Worm (Caenorhabditis elegans) whole organism, L1 larva: ENCODE data around the gene cdk-4.
A peak's percentile ranks its signal among the peaks of the same experiment; 100 is the strongest.

Experiments
- C16A3.4 ChIP-seq: fragments of 150-350 bp; optimal IDR thresholded peaks from 2 replicates; lab custom pipeline; 2014; ENCODE audit warnings: missing biosample characterization, missing genetic modification characterization
- F16B12.6 ChIP-seq: fragments of 150-350 bp; optimal IDR thresholded peaks from 2 replicates; lab custom pipeline; 2014; ENCODE audit warnings: missing biosample characterization, missing genetic modification characterization
- Y116A8C.19 ChIP-seq: sonication (generic microtip); optimal IDR thresholded peaks from 2 replicates; lab custom pipeline; 2016; ENCODE audit warnings: missing compliant biosample characterization, missing genetic modification characterization, borderline replicate concordance
- aly-2 ChIP-seq: fragments of 150-350 bp; optimal IDR thresholded peaks from 2 replicates; lab custom pipeline; 2014; ENCODE audit warnings: missing biosample characterization, missing genetic modification characterization
- ceh-63 ChIP-seq: fragments of 200-800 bp; sonication (Bioruptor generic); optimal IDR thresholded peaks from 2 replicates; lab custom pipeline; 2018; ENCODE audit warnings: mild to moderate bottlenecking, missing genetic modification characterization, missing compliant biosample characterization
- ceh-82 ChIP-seq, 3 experiments: fragments of 150-350 bp in 1 of 3; sonication (generic microtip) in 2 of 3; optimal IDR thresholded peaks; 2 replicates each; lab custom pipeline; 2014 to 2017; ENCODE audit warnings: missing biosample characterization in 3 of 3, missing genetic modification characterization in 3 of 3
- ceh-88 ChIP-seq: fragments of 200-800 bp; sonication (Bioruptor generic); IDR thresholded peaks from 2 replicates; pipeline ENCODE4 v1.3.6; 2022; ENCODE audit warnings: missing genetic modification characterization, missing compliant biosample characterization
- dpl-1 ChIP-seq, 3 experiments: fragments of 150-350 bp in 2 of 3; sonication (generic microtip) in 1 of 3; optimal IDR thresholded peaks; 2 replicates each; lab custom pipeline; 2014 to 2017; ENCODE audit warnings: missing biosample characterization in 3 of 3, missing genetic modification characterization in 3 of 3, missing genetic modification reagents in 3 of 3
- dsc-1 ChIP-seq: sonication (generic microtip); optimal IDR thresholded peaks from 2 replicates; lab custom pipeline; 2016; ENCODE audit warnings: mild to moderate bottlenecking, missing genetic modification characterization, missing compliant biosample characterization
- efl-1 ChIP-seq, 4 experiments: fragments of 150-350 bp; optimal IDR thresholded peaks in 3 of 4; peaks in 1 of 4; 1 replicate in 1 of 4; 2 replicates in 3 of 4; lab custom pipeline; 2014; ENCODE audit warnings: missing biosample characterization in 2 of 4, missing genetic modification characterization in 2 of 4, missing genetic modification reagents in 2 of 4
- efl-3 ChIP-seq: fragments of 200-800 bp; sonication (Bioruptor generic); optimal IDR thresholded peaks from 2 replicates; lab custom pipeline; 2018; ENCODE audit warnings: mild to moderate bottlenecking, missing genetic modification characterization, missing compliant biosample characterization
- egl-13 ChIP-seq: sonication (generic microtip); optimal IDR thresholded peaks from 2 replicates; lab custom pipeline; 2016; ENCODE audit warnings: missing genotype, missing genetic modification reagents, missing genetic modification characterization, missing compliant biosample characterization
- elt-3 ChIP-seq, 6 experiments: fragments of 150-350 bp in 1 of 6; sonication (generic microtip); optimal IDR thresholded peaks; 2 replicates each; lab custom pipeline; 2017 to 2018; ENCODE audit warnings: missing biosample characterization in 6 of 6, missing genetic modification characterization in 6 of 6, inconsistent platforms in 1 of 6
- ets-5 ChIP-seq: fragments of 200-800 bp; sonication (Bioruptor generic); IDR thresholded peaks from 2 replicates; pipeline ENCODE4 v1.3.6; 2022; ENCODE audit warnings: missing genetic modification characterization, missing compliant biosample characterization
- fkh-4 ChIP-seq: sonication (generic microtip); optimal IDR thresholded peaks from 2 replicates; lab custom pipeline; 2016; ENCODE audit warnings: missing compliant biosample characterization, missing genetic modification characterization, borderline replicate concordance
- fkh-8 ChIP-seq: sonication (generic microtip); optimal IDR thresholded peaks from 2 replicates; lab custom pipeline; 2016; ENCODE audit warnings: mild to moderate bottlenecking, missing genetic modification characterization, missing compliant biosample characterization
- fos-1 ChIP-seq: fragments of 150-350 bp; optimal IDR thresholded peaks from 2 replicates; lab custom pipeline; 2014; ENCODE audit warnings: missing biosample characterization, missing genetic modification characterization
- hlh-17 ChIP-seq: fragments of 200-800 bp; sonication (Bioruptor generic); optimal IDR thresholded peaks from 2 replicates; lab custom pipeline; 2018; ENCODE audit warnings: missing genetic modification characterization, mild to moderate bottlenecking, missing compliant biosample characterization, moderate library complexity, borderline replicate concordance
- hlh-4 ChIP-seq: sonication (generic microtip); optimal IDR thresholded peaks from 2 replicates; lab custom pipeline; 2016; ENCODE audit warnings: mild to moderate bottlenecking, missing genetic modification characterization, missing compliant biosample characterization
- hpl-2 ChIP-seq: fragments of 150-350 bp; optimal IDR thresholded peaks from 2 replicates; lab custom pipeline; 2014; ENCODE audit warnings: missing biosample characterization, missing genetic modification reagents, missing genetic modification characterization
- irx-1 ChIP-seq: sonication (generic microtip); optimal IDR thresholded peaks from 2 replicates; lab custom pipeline; 2016; ENCODE audit warnings: missing genetic modification characterization, missing compliant biosample characterization
- isw-1 ChIP-seq: fragments of 200-800 bp; sonication (Bioruptor generic); IDR thresholded peaks from 2 replicates; pipeline ENCODE4 v1.3.6; 2022; ENCODE audit warnings: missing genetic modification characterization, missing compliant biosample characterization
- jun-1 ChIP-seq: fragments of 150-350 bp; optimal IDR thresholded peaks from 2 replicates; lab custom pipeline; 2014; ENCODE audit warnings: missing biosample characterization, missing genetic modification reagents, missing genetic modification characterization
- lin-13 ChIP-seq: fragments of 150-350 bp; optimal IDR thresholded peaks from 2 replicates; lab custom pipeline; 2014; ENCODE audit warnings: missing biosample characterization, missing genetic modification reagents, missing genetic modification characterization
- lin-14 ChIP-seq: fragments of 200-800 bp; sonication (Bioruptor generic); optimal IDR thresholded peaks from 2 replicates; lab custom pipeline; 2018; ENCODE audit warnings: mild to moderate bottlenecking, missing genetic modification characterization, moderate library complexity, missing compliant biosample characterization
- lin-35 ChIP-seq, 2 experiments: fragments of 150-350 bp; optimal IDR thresholded peaks; 2 replicates each; lab custom pipeline; 2014; ENCODE audit warnings: missing biosample characterization in 2 of 2, missing genetic modification characterization in 2 of 2, missing genetic modification reagents in 2 of 2
- lir-3 ChIP-seq: sonication (generic microtip); optimal IDR thresholded peaks from 2 replicates; lab custom pipeline; 2016; ENCODE audit warnings: mild to moderate bottlenecking, missing genetic modification characterization, moderate library complexity, missing compliant biosample characterization; ENCODE audit not compliant: poor library complexity
- mab-9 ChIP-seq: fragments of 200-800 bp; sonication (Bioruptor generic); IDR thresholded peaks from 2 replicates; pipeline ENCODE4 v1.3.6; 2022; ENCODE audit warnings: missing genetic modification reagents, missing genetic modification characterization, missing compliant biosample characterization
- mef-2 ChIP-seq: fragments of 150-350 bp; optimal IDR thresholded peaks from 2 replicates; lab custom pipeline; 2014; ENCODE audit warnings: missing biosample characterization, missing genetic modification characterization
- nhr-12 ChIP-seq: sonication (generic microtip); optimal IDR thresholded peaks from 2 replicates; lab custom pipeline; 2017; ENCODE audit warnings: missing biosample characterization, missing genetic modification characterization
- nhr-237 ChIP-seq: fragments of 150-350 bp; optimal IDR thresholded peaks from 2 replicates; lab custom pipeline; 2014; ENCODE audit warnings: missing biosample characterization, missing genetic modification characterization
- nhr-28 ChIP-seq: fragments of 150-350 bp; optimal IDR thresholded peaks from 2 replicates; lab custom pipeline; 2014; ENCODE audit warnings: missing biosample characterization, missing genetic modification characterization
- nhr-47 ChIP-seq: sonication (generic microtip); optimal IDR thresholded peaks from 2 replicates; lab custom pipeline; 2016; ENCODE audit warnings: mild to moderate bottlenecking, missing genetic modification characterization, moderate library complexity, missing compliant biosample characterization
- nhr-76 ChIP-seq: sonication (generic microtip); optimal IDR thresholded peaks from 2 replicates; lab custom pipeline; 2017; ENCODE audit warnings: missing biosample characterization, missing genetic modification characterization
- nhr-77 ChIP-seq: fragments of 150-350 bp; optimal IDR thresholded peaks from 2 replicates; lab custom pipeline; 2014; ENCODE audit warnings: missing biosample characterization, missing genetic modification characterization
- nhr-85 ChIP-seq: sonication (generic microtip); peaks from one replicate; lab custom pipeline; 2016; ENCODE audit warnings: missing genetic modification characterization, inconsistent platforms, missing compliant biosample characterization
- nhr-90 ChIP-seq: sonication (generic microtip); optimal IDR thresholded peaks from 2 replicates; lab custom pipeline; 2016; ENCODE audit warnings: mild to moderate bottlenecking, missing genetic modification characterization, missing compliant biosample characterization; ENCODE audit not compliant: poor library complexity
- pqm-1 ChIP-seq: sonication (generic microtip); optimal IDR thresholded peaks from 3 replicates; lab custom pipeline; 2017; ENCODE audit warnings: missing biosample characterization, missing genetic modification characterization
- rnt-1 ChIP-seq: sonication (generic microtip); optimal IDR thresholded peaks from 2 replicates; lab custom pipeline; 2016; ENCODE audit warnings: mild to moderate bottlenecking, missing genetic modification characterization, moderate library complexity, missing compliant biosample characterization
- skn-1 ChIP-seq: fragments of 150-350 bp; optimal IDR thresholded peaks from 2 replicates; lab custom pipeline; 2014; ENCODE audit warnings: missing biosample characterization, missing genetic modification characterization
- snpc-4 ChIP-seq: fragments of 150-350 bp; optimal IDR thresholded peaks from 2 replicates; lab custom pipeline; 2014; ENCODE audit warnings: missing biosample characterization, missing genetic modification characterization
- snu-23 ChIP-seq: sonication (generic microtip); optimal IDR thresholded peaks from 2 replicates; lab custom pipeline; 2016; ENCODE audit warnings: missing genetic modification characterization, missing compliant biosample characterization
- sup-37 ChIP-seq: fragments of 200-800 bp; sonication (Bioruptor generic); optimal IDR thresholded peaks from 2 replicates; lab custom pipeline; 2018; ENCODE audit warnings: mild to moderate bottlenecking, missing genetic modification characterization, missing compliant biosample characterization
- swsn-7 ChIP-seq: sonication (generic microtip); optimal IDR thresholded peaks from 2 replicates; lab custom pipeline; 2016; ENCODE audit warnings: missing genetic modification characterization, missing compliant biosample characterization
- tlp-1 ChIP-seq: fragments of 150-350 bp; optimal IDR thresholded peaks from 2 replicates; lab custom pipeline; 2014; ENCODE audit warnings: missing biosample characterization, missing genetic modification characterization
- unc-130 ChIP-seq: fragments of 150-350 bp; optimal IDR thresholded peaks from 2 replicates; lab custom pipeline; 2017; ENCODE audit warnings: missing biosample characterization, missing genetic modification characterization, inconsistent platforms
- unc-62 ChIP-seq: fragments of 150-350 bp; optimal IDR thresholded peaks from 2 replicates; lab custom pipeline; 2014; ENCODE audit warnings: missing biosample characterization, missing genetic modification reagents, missing genetic modification characterization
- unc-98 ChIP-seq: fragments of 200-800 bp; sonication (Bioruptor generic); IDR thresholded peaks from 2 replicates; pipeline ENCODE4 v1.3.6; 2022; ENCODE audit warnings: missing genetic modification characterization, missing compliant biosample characterization
- zip-4 ChIP-seq: fragments of 200-800 bp; sonication (Bioruptor generic); optimal IDR thresholded peaks from 2 replicates; lab custom pipeline; 2018; ENCODE audit warnings: mild to moderate bottlenecking, missing genetic modification characterization, moderate library complexity, missing compliant biosample characterization
- ztf-11 ChIP-seq, 2 experiments: sonication (generic microtip); optimal IDR thresholded peaks; 2 replicates each; lab custom pipeline; 2016 to 2017; ENCODE audit warnings: missing genetic modification characterization in 2 of 2, missing biosample characterization in 1 of 2, missing compliant biosample characterization in 1 of 2

The cdk-4 gene

DNA sequence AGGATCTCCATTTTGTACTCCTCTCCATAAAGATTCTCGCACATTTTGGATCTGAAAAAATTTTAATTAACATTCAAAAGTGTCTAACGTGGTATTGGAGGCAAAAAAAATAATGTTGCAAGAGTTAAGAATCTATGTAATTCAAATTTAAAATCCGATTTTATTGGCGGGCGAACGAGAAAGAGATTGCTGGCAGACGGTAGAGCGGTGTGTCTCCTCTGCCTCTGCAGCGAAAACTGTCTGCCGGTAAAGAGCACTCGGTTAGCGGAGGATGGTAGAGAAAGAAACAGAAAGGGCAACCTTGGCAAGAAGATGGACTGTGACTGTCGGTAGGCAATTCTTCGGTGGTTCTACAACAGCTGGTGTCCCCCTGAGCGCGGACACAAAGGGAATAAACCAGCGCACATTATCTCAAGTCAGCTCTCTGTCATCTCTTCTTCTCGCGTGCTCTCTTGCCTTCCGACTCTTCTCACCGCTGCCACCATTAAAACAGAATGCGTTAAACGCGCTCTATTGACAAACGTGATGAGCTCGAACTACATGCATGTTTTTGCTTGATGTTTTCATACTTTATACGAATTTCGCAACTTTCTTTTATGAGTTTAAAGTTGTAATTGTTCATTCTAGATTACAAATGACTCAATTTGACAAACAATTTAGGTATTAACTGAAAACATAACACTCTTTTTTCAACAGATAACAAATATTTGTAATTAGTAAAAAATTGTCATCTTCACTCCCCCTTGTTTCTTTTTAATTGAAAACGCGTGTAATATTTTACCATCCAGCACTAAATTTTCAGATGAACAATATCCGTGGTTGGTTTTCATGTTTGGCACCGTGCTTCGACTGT, at the start of gene cdk-4, which contains the start of gene F18H3.1:
cdk-4 (minus strand) TSS at position 51 of the 853 bp plus-strand sequence.
F18H3.1 (plus strand) TSS at position 803 of the 853 bp plus-strand sequence.
- TF ChIP-seq zip-4, result no peak
- peak in 1 of 2 experiments; percentile 41 for TF ChIP-seq ztf-11 (tag; optimal IDR thresholded peaks at IDR 0.05; lab: Kevin White, UChicago)
- peak; percentile 2; the same call in 1 of the 2 replicates for TF ChIP-seq isw-1 (GFP tag; lab: Robert Waterston, UW)
- no peak for TF ChIP-seq irx-1 (tag; lab: Kevin White, UChicago)
- no peak for TF ChIP-seq nhr-28 (tag; lab: Kevin White, UChicago)
- TF ChIP-seq Y116A8C.19 (tag; lab: Kevin White, UChicago), result no peak
- no peak for TF ChIP-seq fos-1 (tag; lab: Kevin White, UChicago)
- TF ChIP-seq snu-23, result peak; percentile 45
- TF ChIP-seq snpc-4 (tag; lab: Kevin White, UChicago), result peak; percentile 14
- no peak for TF ChIP-seq ceh-63 (GFP tag; lab: Kevin White, UChicago)
- TF ChIP-seq fkh-4 (tag; lab: Kevin White, UChicago), result no peak
- peak; percentile 34 for TF ChIP-seq lin-13
- TF ChIP-seq efl-1 (optimal IDR thresholded peaks at IDR 0.05; lab: Kevin White, UChicago), result no peak
- peak in 1 of 2 experiments; percentile 33 for TF ChIP-seq efl-1 (GFP tag; optimal IDR thresholded peaks at IDR 0.05 in 1 of 2; lab: Kevin White, UChicago)
- TF ChIP-seq hpl-2 (GFP tag; lab: Kevin White, UChicago), result no peak
- TF ChIP-seq mef-2, result no peak
- TF ChIP-seq pqm-1 (tag; lab: Kevin White, UChicago), result no peak
- TF ChIP-seq unc-130 (tag; lab: Kevin White, UChicago), result no peak
- peak; percentile 9 for TF ChIP-seq nhr-90 (tag; lab: Kevin White, UChicago)
- peak in 1 of 3 experiments; percentile 52 for TF ChIP-seq ceh-82 (tag; optimal IDR thresholded peaks at IDR 0.05; lab: Kevin White, UChicago)
- no peak for TF ChIP-seq swsn-7 (tag; lab: Kevin White, UChicago)
- TF ChIP-seq skn-1 (tag; lab: Kevin White, UChicago), result peak; percentile 51
- TF ChIP-seq fkh-8 (tag; lab: Kevin White, UChicago), result peak; percentile 34
- TF ChIP-seq mab-9, result 0 out of 2 replicates have a peak, but pooled peaks have one; percentile 11
- peak; percentile 30 for TF ChIP-seq nhr-47 (tag; lab: Kevin White, UChicago)
- TF ChIP-seq unc-62, result no peak
- peak; percentile 38 for TF ChIP-seq jun-1 (tag; lab: Kevin White, UChicago)
- TF ChIP-seq hlh-4 (tag; lab: Kevin White, UChicago), result no peak
- TF ChIP-seq unc-98, result no peak
- peak; percentile 11 for TF ChIP-seq nhr-77 (tag; lab: Kevin White, UChicago)
- TF ChIP-seq aly-2 (tag; lab: Kevin White, UChicago), result no peak
- TF ChIP-seq elt-3 (tag; optimal IDR thresholded peaks at IDR 0.05; lab: Kevin White, UChicago), result no peak
- TF ChIP-seq ceh-88 (GFP tag; lab: Robert Waterston, UW), result no peak
- TF ChIP-seq hlh-17 (GFP tag; lab: Kevin White, UChicago), result no peak
- TF ChIP-seq sup-37, result no peak
- TF ChIP-seq lin-14 (GFP tag; lab: Kevin White, UChicago), result peak; percentile 86
- peak; percentile 21 for TF ChIP-seq C16A3.4
- TF ChIP-seq lir-3 (tag; lab: Kevin White, UChicago), result no peak
- TF ChIP-seq nhr-12 (tag; lab: Kevin White, UChicago), result no peak
- peak; percentile 23 to 33 for TF ChIP-seq lin-35 (GFP tag; optimal IDR thresholded peaks at IDR 0.05; lab: Kevin White, UChicago)
- no peak for TF ChIP-seq tlp-1
- no peak for TF ChIP-seq nhr-237 (tag; lab: Kevin White, UChicago)
- TF ChIP-seq dsc-1 (tag; lab: Kevin White, UChicago), result peak; percentile 17
- TF ChIP-seq efl-3 (GFP tag; lab: Kevin White, UChicago), result no peak
- TF ChIP-seq nhr-85, result peak; percentile 79
- peak in 1 of 3 experiments; percentile 9 for TF ChIP-seq dpl-1 (GFP tag; optimal IDR thresholded peaks at IDR 0.05; lab: Kevin White, UChicago)
- TF ChIP-seq F16B12.6 (tag; lab: Kevin White, UChicago), result no peak
- TF ChIP-seq egl-13 (tag; lab: Kevin White, UChicago), result no peak
- TF ChIP-seq ets-5 (GFP tag; lab: Robert Waterston, UW), result no peak
- no peak for TF ChIP-seq nhr-76 (tag; lab: Kevin White, UChicago)
- TF ChIP-seq rnt-1 (tag; lab: Kevin White, UChicago), result peak; percentile 30
